Worm (Caenorhabditis elegans): ENCODE data around the gene F58G11.4.

F58G11.4 gene

ce11 chrV:13647185-13647584 is 25.2 kb upstream of the F58G11.4 start:
- TF ChIP-seq ref-1 (GFP tag; conservative IDR thresholded peaks at IDR 0.05) (no peak), med-1 (GFP tag; optimal IDR thresholded peaks at IDR 0.05; ENCODE audit: insufficient read depth) (no peak), ztf-29 (GFP tag; IDR thresholded peaks at IDR 0.05) (no peak), T22C8.4 (GFP tag; IDR thresholded peaks at IDR 0.05) (no peak), ztf-23 (GFP tag; IDR thresholded peaks at IDR 0.05) (no peak), cog-1 (tag; optimal IDR thresholded peaks at IDR 0.05) (no peak), klf-2 (GFP tag; conservative IDR thresholded peaks at IDR 0.05) (no peak), flt-1 (GFP tag; IDR thresholded peaks at IDR 0.05) (no peak), tab-1 (GFP tag; IDR thresholded peaks at IDR 0.05) (no peak)

- TF ChIP-seq ztf-23 (GFP tag; IDR thresholded peaks at IDR 0.05): no peak
- no peak for TF ChIP-seq ztf-29 (GFP tag; IDR thresholded peaks at IDR 0.05)
- TF ChIP-seq flt-1 (GFP tag; IDR thresholded peaks at IDR 0.05): no peak
- TF ChIP-seq cog-1 (tag; optimal IDR thresholded peaks at IDR 0.05): no peak
- no peak for TF ChIP-seq T22C8.4 (GFP tag; IDR thresholded peaks at IDR 0.05)
- TF ChIP-seq klf-2 (GFP tag; conservative IDR thresholded peaks at IDR 0.05): no peak
- TF ChIP-seq med-1 (GFP tag; optimal IDR thresholded peaks at IDR 0.05; ENCODE audit: insufficient read depth): no peak
- no peak for TF ChIP-seq ref-1 (GFP tag; conservative IDR thresholded peaks at IDR 0.05)
- TF ChIP-seq tab-1 (GFP tag; IDR thresholded peaks at IDR 0.05): no peak
These were observed 24.8 kb upstream of the F58G11.4 start for ce11 chrV:13647617-13648016.

- no peak for TF ChIP-seq ref-1 (GFP tag; conservative IDR thresholded peaks at IDR 0.05)
- TF ChIP-seq tab-1 (GFP tag; IDR thresholded peaks at IDR 0.05): no peak
- TF ChIP-seq klf-2 (GFP tag; conservative IDR thresholded peaks at IDR 0.05): no peak
- no peak for TF ChIP-seq cog-1 (tag; optimal IDR thresholded peaks at IDR 0.05)
- no peak for TF ChIP-seq flt-1 (GFP tag; IDR thresholded peaks at IDR 0.05)
- TF ChIP-seq ztf-23 (GFP tag; IDR thresholded peaks at IDR 0.05): no peak
- TF ChIP-seq T22C8.4 (GFP tag; IDR thresholded peaks at IDR 0.05): no peak
- no peak for TF ChIP-seq ztf-29 (GFP tag; IDR thresholded peaks at IDR 0.05)
- no peak for TF ChIP-seq med-1 (GFP tag; optimal IDR thresholded peaks at IDR 0.05; ENCODE audit: insufficient read depth)
These were observed 22.5 kb upstream of the F58G11.4 start, which contains the start of gene H37A05.4 for ce11 chrV:13649730-13650349. H37A05.4 (minus strand) TSS chrV:13649780.

ce11 chrV:13650800-13651199 is 21.6 kb upstream of the F58G11.4 start:
- no peak for TF ChIP-seq flt-1 (GFP tag; IDR thresholded peaks at IDR 0.05)
- no peak for TF ChIP-seq ztf-29 (GFP tag; IDR thresholded peaks at IDR 0.05)
- no peak for TF ChIP-seq ztf-23 (GFP tag; IDR thresholded peaks at IDR 0.05)
- TF ChIP-seq med-1 (GFP tag; optimal IDR thresholded peaks at IDR 0.05; ENCODE audit: insufficient read depth): no peak
- no peak for TF ChIP-seq klf-2 (GFP tag; conservative IDR thresholded peaks at IDR 0.05)
- no peak for TF ChIP-seq cog-1 (tag; optimal IDR thresholded peaks at IDR 0.05)
- no peak for TF ChIP-seq tab-1 (GFP tag; IDR thresholded peaks at IDR 0.05)
- no peak for TF ChIP-seq ref-1 (GFP tag; conservative IDR thresholded peaks at IDR 0.05)

- TF ChIP-seq med-1 (GFP tag; optimal IDR thresholded peaks at IDR 0.05; ENCODE audit: insufficient read depth): no peak
- no peak for TF ChIP-seq klf-2 (GFP tag; conservative IDR thresholded peaks at IDR 0.05)
- no peak for TF ChIP-seq ref-1 (GFP tag; conservative IDR thresholded peaks at IDR 0.05)
- no peak for TF ChIP-seq ztf-29 (GFP tag; IDR thresholded peaks at IDR 0.05)
- no peak for TF ChIP-seq ztf-23 (GFP tag; IDR thresholded peaks at IDR 0.05)
- no peak for TF ChIP-seq cog-1 (tag; optimal IDR thresholded peaks at IDR 0.05)
- TF ChIP-seq T22C8.4 (GFP tag; IDR thresholded peaks at IDR 0.05): no peak
- no peak for TF ChIP-seq flt-1 (GFP tag; IDR thresholded peaks at IDR 0.05)
- TF ChIP-seq tab-1 (GFP tag; IDR thresholded peaks at IDR 0.05): no peak
These were observed 20.1 kb upstream of the F58G11.4 start for ce11 chrV:13652322-13652721.

ce11 chrV:13653713-13654393 is 18.5 kb upstream of the F58G11.4 start, which contains the start of gene lpin-1:
lpin-1 (minus strand) TSS chrV:13654129.
- TF ChIP-seq klf-2 (GFP tag; conservative IDR thresholded peaks at IDR 0.05) (no peak), T22C8.4 (GFP tag; IDR thresholded peaks at IDR 0.05) (no peak), cog-1 (tag; optimal IDR thresholded peaks at IDR 0.05) (no peak), med-1 (GFP tag; optimal IDR thresholded peaks at IDR 0.05; ENCODE audit: insufficient read depth) (no peak), ref-1 (GFP tag; conservative IDR thresholded peaks at IDR 0.05) (no peak), flt-1 (GFP tag; IDR thresholded peaks at IDR 0.05) (no peak), ztf-29 (GFP tag; IDR thresholded peaks at IDR 0.05) (no peak), tab-1 (GFP tag; IDR thresholded peaks at IDR 0.05) (no peak), ztf-23 (GFP tag; IDR thresholded peaks at IDR 0.05) (no peak)

ce11 chrV:13654394-13654792 is 18.0 kb upstream of the F58G11.4 start:
- TF ChIP-seq flt-1 (GFP tag; IDR thresholded peaks at IDR 0.05): no peak
- no peak for TF ChIP-seq tab-1 (GFP tag; IDR thresholded peaks at IDR 0.05)
- no peak for TF ChIP-seq ztf-23 (GFP tag; IDR thresholded peaks at IDR 0.05)
- TF ChIP-seq klf-2 (GFP tag; conservative IDR thresholded peaks at IDR 0.05): no peak
- TF ChIP-seq T22C8.4 (GFP tag; IDR thresholded peaks at IDR 0.05): no peak
- TF ChIP-seq med-1 (GFP tag; optimal IDR thresholded peaks at IDR 0.05; ENCODE audit: insufficient read depth): no peak

- peak; percentile 69 for TF ChIP-seq cog-1 (tag; optimal IDR thresholded peaks at IDR 0.05)
- no peak for TF ChIP-seq tab-1 (GFP tag; IDR thresholded peaks at IDR 0.05)
- no peak for TF ChIP-seq ztf-29 (GFP tag; IDR thresholded peaks at IDR 0.05)
These were observed 17.1 kb upstream of the F58G11.4 start for ce11 chrV:13655202-13655764.

All from whole organism, midembryonic.